Worm (Caenorhabditis elegans) whole organism, L1 larva: ENCODE data around the gene pqn-67.
A peak's percentile ranks its signal among the peaks of the same experiment; 100 is the strongest.

Source experiments
- F16B12.6 ChIP-seq: fragments of 150-350 bp; optimal IDR thresholded peaks from 2 replicates; lab custom pipeline; 2014; ENCODE audit warnings: missing biosample characterization, missing genetic modification characterization
- Y116A8C.19 ChIP-seq: sonication (generic microtip); optimal IDR thresholded peaks from 2 replicates; lab custom pipeline; 2016; ENCODE audit warnings: missing compliant biosample characterization, missing genetic modification characterization, borderline replicate concordance
- aha-1 ChIP-seq: fragments of 150-350 bp; optimal IDR thresholded peaks from 2 replicates; lab custom pipeline; 2014; ENCODE audit warnings: missing biosample characterization, missing genetic modification characterization
- blmp-1 ChIP-seq: fragments of 150-350 bp; optimal IDR thresholded peaks from 2 replicates; lab custom pipeline; 2014; ENCODE audit warnings: missing biosample characterization, missing genetic modification characterization
- ceh-63 ChIP-seq: fragments of 200-800 bp; sonication (Bioruptor generic); optimal IDR thresholded peaks from 2 replicates; lab custom pipeline; 2018; ENCODE audit warnings: mild to moderate bottlenecking, missing genetic modification characterization, missing compliant biosample characterization
- ceh-82 ChIP-seq, 3 experiments: fragments of 150-350 bp in 1 of 3; sonication (generic microtip) in 2 of 3; optimal IDR thresholded peaks; 2 replicates each; lab custom pipeline; 2014 to 2017; ENCODE audit warnings: missing biosample characterization in 3 of 3, missing genetic modification characterization in 3 of 3
- ceh-88 ChIP-seq: fragments of 200-800 bp; sonication (Bioruptor generic); IDR thresholded peaks from 2 replicates; pipeline ENCODE4 v1.3.6; 2022; ENCODE audit warnings: missing genetic modification characterization, missing compliant biosample characterization
- ces-1 ChIP-seq: fragments of 150-350 bp; optimal IDR thresholded peaks from 2 replicates; lab custom pipeline; 2014; ENCODE audit warnings: missing biosample characterization, missing genetic modification reagents, missing genetic modification characterization
- dsc-1 ChIP-seq: sonication (generic microtip); optimal IDR thresholded peaks from 2 replicates; lab custom pipeline; 2016; ENCODE audit warnings: mild to moderate bottlenecking, missing genetic modification characterization, missing compliant biosample characterization
- efl-1 ChIP-seq, 4 experiments: fragments of 150-350 bp; optimal IDR thresholded peaks in 3 of 4; peaks in 1 of 4; 1 replicate in 1 of 4; 2 replicates in 3 of 4; lab custom pipeline; 2014; ENCODE audit warnings: missing biosample characterization in 2 of 4, missing genetic modification characterization in 2 of 4, missing genetic modification reagents in 2 of 4
- egl-13 ChIP-seq: sonication (generic microtip); optimal IDR thresholded peaks from 2 replicates; lab custom pipeline; 2016; ENCODE audit warnings: missing genotype, missing genetic modification reagents, missing genetic modification characterization, missing compliant biosample characterization
- elt-3 ChIP-seq, 6 experiments: fragments of 150-350 bp in 1 of 6; sonication (generic microtip); optimal IDR thresholded peaks; 2 replicates each; lab custom pipeline; 2017 to 2018; ENCODE audit warnings: missing biosample characterization in 6 of 6, missing genetic modification characterization in 6 of 6, inconsistent platforms in 1 of 6
- ets-5 ChIP-seq: fragments of 200-800 bp; sonication (Bioruptor generic); IDR thresholded peaks from 2 replicates; pipeline ENCODE4 v1.3.6; 2022; ENCODE audit warnings: missing genetic modification characterization, missing compliant biosample characterization
- fkh-10 ChIP-seq: sonication (generic microtip); optimal IDR thresholded peaks from 2 replicates; lab custom pipeline; 2017; ENCODE audit warnings: missing biosample characterization, missing genetic modification reagents, missing genetic modification characterization
- fkh-4 ChIP-seq: sonication (generic microtip); optimal IDR thresholded peaks from 2 replicates; lab custom pipeline; 2016; ENCODE audit warnings: missing compliant biosample characterization, missing genetic modification characterization, borderline replicate concordance
- fkh-8 ChIP-seq: sonication (generic microtip); optimal IDR thresholded peaks from 2 replicates; lab custom pipeline; 2016; ENCODE audit warnings: mild to moderate bottlenecking, missing genetic modification characterization, missing compliant biosample characterization
- grh-1 ChIP-seq: fragments of 200-800 bp; sonication (Bioruptor generic); IDR thresholded peaks from 2 replicates; pipeline ENCODE4 v1.3.6; 2022; ENCODE audit warnings: missing genetic modification reagents, missing genetic modification characterization, missing compliant biosample characterization
- hlh-17 ChIP-seq: fragments of 200-800 bp; sonication (Bioruptor generic); optimal IDR thresholded peaks from 2 replicates; lab custom pipeline; 2018; ENCODE audit warnings: missing genetic modification characterization, mild to moderate bottlenecking, missing compliant biosample characterization, moderate library complexity, borderline replicate concordance
- hpl-2 ChIP-seq: fragments of 150-350 bp; optimal IDR thresholded peaks from 2 replicates; lab custom pipeline; 2014; ENCODE audit warnings: missing biosample characterization, missing genetic modification reagents, missing genetic modification characterization
- lin-14 ChIP-seq: fragments of 200-800 bp; sonication (Bioruptor generic); optimal IDR thresholded peaks from 2 replicates; lab custom pipeline; 2018; ENCODE audit warnings: mild to moderate bottlenecking, missing genetic modification characterization, moderate library complexity, missing compliant biosample characterization
- lin-35 ChIP-seq, 2 experiments: fragments of 150-350 bp; optimal IDR thresholded peaks; 2 replicates each; lab custom pipeline; 2014; ENCODE audit warnings: missing biosample characterization in 2 of 2, missing genetic modification characterization in 2 of 2, missing genetic modification reagents in 2 of 2
- mab-9 ChIP-seq: fragments of 200-800 bp; sonication (Bioruptor generic); IDR thresholded peaks from 2 replicates; pipeline ENCODE4 v1.3.6; 2022; ENCODE audit warnings: missing genetic modification reagents, missing genetic modification characterization, missing compliant biosample characterization
- mdl-1 ChIP-seq, 2 experiments: fragments of 150-350 bp; optimal IDR thresholded peaks; 2 replicates each; lab custom pipeline; 2014 to 2017; ENCODE audit warnings: missing biosample characterization in 2 of 2, missing genetic modification characterization in 2 of 2, inconsistent platforms in 1 of 2
- nhr-11 ChIP-seq: fragments of 150-350 bp; optimal IDR thresholded peaks from 2 replicates; lab custom pipeline; 2014; ENCODE audit warnings: missing biosample characterization, missing genetic modification characterization
- nhr-12 ChIP-seq: sonication (generic microtip); optimal IDR thresholded peaks from 2 replicates; lab custom pipeline; 2017; ENCODE audit warnings: missing biosample characterization, missing genetic modification characterization
- nhr-19 ChIP-seq: fragments of 200-800 bp; sonication (Bioruptor generic); conservative IDR thresholded peaks from 2 replicates; pipeline ENCODE4 v1.3.6; 2022; ENCODE audit warnings: missing genetic modification characterization, missing compliant biosample characterization
- nhr-237 ChIP-seq: fragments of 150-350 bp; optimal IDR thresholded peaks from 2 replicates; lab custom pipeline; 2014; ENCODE audit warnings: missing biosample characterization, missing genetic modification characterization
- nhr-71 ChIP-seq: sonication (generic microtip); optimal IDR thresholded peaks from 2 replicates; lab custom pipeline; 2016; ENCODE audit warnings: mild to moderate bottlenecking, missing genetic modification characterization, moderate library complexity, missing compliant biosample characterization
- nhr-77 ChIP-seq: fragments of 150-350 bp; optimal IDR thresholded peaks from 2 replicates; lab custom pipeline; 2014; ENCODE audit warnings: missing biosample characterization, missing genetic modification characterization
- nhr-90 ChIP-seq: sonication (generic microtip); optimal IDR thresholded peaks from 2 replicates; lab custom pipeline; 2016; ENCODE audit warnings: mild to moderate bottlenecking, missing genetic modification characterization, missing compliant biosample characterization; ENCODE audit not compliant: poor library complexity
- pag-3 ChIP-seq: sonication (generic microtip); optimal IDR thresholded peaks from 2 replicates; lab custom pipeline; 2017; ENCODE audit warnings: missing genetic modification characterization, mild to moderate bottlenecking, missing compliant biosample characterization, antibody characterized with exemption, borderline replicate concordance; ENCODE audit not compliant: insufficient read depth
- rnt-1 ChIP-seq: sonication (generic microtip); optimal IDR thresholded peaks from 2 replicates; lab custom pipeline; 2016; ENCODE audit warnings: mild to moderate bottlenecking, missing genetic modification characterization, moderate library complexity, missing compliant biosample characterization
- skn-1 ChIP-seq: fragments of 150-350 bp; optimal IDR thresholded peaks from 2 replicates; lab custom pipeline; 2014; ENCODE audit warnings: missing biosample characterization, missing genetic modification characterization
- snpc-4 ChIP-seq: fragments of 150-350 bp; optimal IDR thresholded peaks from 2 replicates; lab custom pipeline; 2014; ENCODE audit warnings: missing biosample characterization, missing genetic modification characterization
- sup-37 ChIP-seq: fragments of 200-800 bp; sonication (Bioruptor generic); optimal IDR thresholded peaks from 2 replicates; lab custom pipeline; 2018; ENCODE audit warnings: mild to moderate bottlenecking, missing genetic modification characterization, missing compliant biosample characterization
- tbx-2 ChIP-seq: sonication (generic microtip); optimal IDR thresholded peaks from 2 replicates; lab custom pipeline; 2016; ENCODE audit warnings: missing genetic modification characterization, missing compliant biosample characterization
- tlp-1 ChIP-seq: fragments of 150-350 bp; optimal IDR thresholded peaks from 2 replicates; lab custom pipeline; 2014; ENCODE audit warnings: missing biosample characterization, missing genetic modification characterization
- unc-130 ChIP-seq: fragments of 150-350 bp; optimal IDR thresholded peaks from 2 replicates; lab custom pipeline; 2017; ENCODE audit warnings: missing biosample characterization, missing genetic modification characterization, inconsistent platforms
- unc-30 ChIP-seq: sonication (generic microtip); optimal IDR thresholded peaks from 2 replicates; lab custom pipeline; 2017; ENCODE audit warnings: missing biosample characterization, missing genetic modification characterization
- unc-62 ChIP-seq: fragments of 150-350 bp; optimal IDR thresholded peaks from 2 replicates; lab custom pipeline; 2014; ENCODE audit warnings: missing biosample characterization, missing genetic modification reagents, missing genetic modification characterization
- unc-86 ChIP-seq: sonication (generic microtip); optimal IDR thresholded peaks from 2 replicates; lab custom pipeline; 2016; ENCODE audit warnings: missing genetic modification characterization, missing compliant biosample characterization
- unc-98 ChIP-seq: fragments of 200-800 bp; sonication (Bioruptor generic); IDR thresholded peaks from 2 replicates; pipeline ENCODE4 v1.3.6; 2022; ENCODE audit warnings: missing genetic modification characterization, missing compliant biosample characterization
- zip-4 ChIP-seq: fragments of 200-800 bp; sonication (Bioruptor generic); optimal IDR thresholded peaks from 2 replicates; lab custom pipeline; 2018; ENCODE audit warnings: mild to moderate bottlenecking, missing genetic modification characterization, moderate library complexity, missing compliant biosample characterization
- ztf-11 ChIP-seq, 2 experiments: sonication (generic microtip); optimal IDR thresholded peaks; 2 replicates each; lab custom pipeline; 2016 to 2017; ENCODE audit warnings: missing genetic modification characterization in 2 of 2, missing biosample characterization in 1 of 2, missing compliant biosample characterization in 1 of 2

Gene pqn-67

DNA sequence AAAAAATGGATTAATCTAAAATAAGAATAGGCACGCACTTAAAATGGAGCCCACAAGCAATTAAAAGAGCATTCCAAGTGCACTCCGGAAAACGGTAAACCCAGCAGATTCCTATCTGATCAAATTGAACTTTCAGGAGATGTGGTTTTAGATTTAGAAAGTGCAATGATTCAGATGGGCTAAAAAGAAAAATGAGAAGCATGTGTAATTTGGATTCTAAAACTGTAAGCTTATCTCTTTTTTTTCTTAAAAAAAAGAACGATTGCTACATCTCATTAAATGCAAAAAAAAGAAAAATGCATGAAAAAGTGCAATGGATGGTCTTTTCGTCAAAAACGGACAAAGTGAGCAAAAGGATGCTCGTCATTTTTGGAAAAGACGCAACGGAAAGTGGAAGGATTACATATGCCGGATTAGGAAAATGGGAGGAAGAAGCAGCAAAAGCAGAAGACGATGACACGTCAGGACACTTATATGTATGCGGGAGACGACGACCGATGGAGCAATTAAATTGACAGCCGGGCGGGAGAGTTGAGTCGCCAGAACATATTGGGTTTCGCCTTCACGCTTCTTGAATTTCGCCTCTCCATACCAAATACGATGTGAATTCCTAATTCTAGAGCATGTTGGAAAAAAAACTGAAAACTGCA is 25.5 kb upstream of the pqn-67 start (continued):
- TF ChIP-seq unc-98 (GFP tag; lab: Robert Waterston, UW): no peak
- TF ChIP-seq ceh-63 (GFP tag; lab: Kevin White, UChicago): peak; percentile 13
- no peak for TF ChIP-seq efl-1 (optimal IDR thresholded peaks at IDR 0.05; lab: Kevin White, UChicago)
- peak in 1 of 2 experiments; percentile 60 for TF ChIP-seq efl-1 (GFP tag; optimal IDR thresholded peaks at IDR 0.05 in 1 of 2; lab: Kevin White, UChicago)
- peak; percentile 33 for TF ChIP-seq dsc-1
- peak in 1 of 3 experiments; percentile 12 for TF ChIP-seq ceh-82 (tag; optimal IDR thresholded peaks at IDR 0.05; lab: Kevin White, UChicago)
- no peak for TF ChIP-seq fkh-8 (tag; lab: Kevin White, UChicago)
- no peak for TF ChIP-seq grh-1 (GFP tag; lab: Robert Waterston, UW)
- TF ChIP-seq aha-1 (tag; lab: Kevin White, UChicago): no peak
- TF ChIP-seq ceh-88: no peak
- no peak for TF ChIP-seq nhr-71 (tag; lab: Kevin White, UChicago)
- no peak for TF ChIP-seq fkh-4 (tag; lab: Kevin White, UChicago)
- TF ChIP-seq nhr-19 (GFP tag; lab: Robert Waterston, UW): no peak
- no peak for TF ChIP-seq mab-9

DNA sequence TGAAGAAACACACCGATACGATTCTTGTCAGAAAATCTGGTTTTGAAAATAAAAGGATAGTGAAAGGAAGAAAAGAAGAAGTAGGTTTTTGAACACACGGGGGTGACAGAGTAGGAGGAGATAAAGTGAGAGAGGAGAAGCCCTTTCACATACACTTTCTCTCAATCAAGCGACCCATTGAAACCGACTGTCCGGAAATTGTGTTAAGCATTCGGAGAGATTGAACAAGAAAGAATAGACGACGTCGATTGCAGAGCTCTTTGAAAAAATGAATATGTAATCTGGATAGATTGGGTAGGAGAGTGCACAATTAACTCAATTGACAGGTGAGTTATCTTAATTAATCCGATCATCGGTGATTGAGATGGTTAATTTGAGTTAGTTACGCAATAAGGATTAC is 22.9 kb upstream of the pqn-67 start:
- no peak for TF ChIP-seq nhr-12 (tag; lab: Kevin White, UChicago)
- no peak for TF ChIP-seq zip-4 (GFP tag; lab: Kevin White, UChicago)
- 0 out of 2 replicates have a peak, but pooled peaks have one; percentile 19 for TF ChIP-seq mab-9
- TF ChIP-seq sup-37 (GFP tag; lab: Kevin White, UChicago): no peak
- TF ChIP-seq blmp-1 (tag; lab: Kevin White, UChicago): peak; percentile 64
- TF ChIP-seq unc-62 (GFP tag; lab: Kevin White, UChicago): no peak
- TF ChIP-seq nhr-77: no peak
- TF ChIP-seq rnt-1: no peak
- no peak for TF ChIP-seq hpl-2 (GFP tag; lab: Kevin White, UChicago)
- no peak for TF ChIP-seq snpc-4 (tag; lab: Kevin White, UChicago)
- TF ChIP-seq elt-3 (tag; optimal IDR thresholded peaks at IDR 0.05; lab: Kevin White, UChicago): no peak
- no peak for TF ChIP-seq unc-98 (GFP tag; lab: Robert Waterston, UW)
- TF ChIP-seq nhr-237: no peak
- TF ChIP-seq ceh-88: no peak
- no peak for TF ChIP-seq unc-30
- peak; percentile 60 for TF ChIP-seq fkh-10 (GFP tag; lab: Kevin White, UChicago)
- TF ChIP-seq lin-35 (GFP tag; optimal IDR thresholded peaks at IDR 0.05; lab: Kevin White, UChicago): no peak
- peak; percentile 66 for TF ChIP-seq lin-14 (GFP tag; lab: Kevin White, UChicago)
- TF ChIP-seq ets-5 (GFP tag; lab: Robert Waterston, UW): no peak
- TF ChIP-seq hlh-17 (GFP tag; lab: Kevin White, UChicago): no peak
- no peak for TF ChIP-seq tbx-2 (tag; lab: Kevin White, UChicago)
- TF ChIP-seq F16B12.6 (tag; lab: Kevin White, UChicago): no peak

ce11 chrV:12904054-12904453 is 20.2 kb upstream of the pqn-67 start, which contains the start of gene ttr-27:
Gene ttr-27 (minus strand): TSS chrV:12904098.
- TF ChIP-seq efl-1 (optimal IDR thresholded peaks at IDR 0.05; lab: Kevin White, UChicago) (no peak), efl-1 (GFP tag; optimal IDR thresholded peaks at IDR 0.05 in 1 of 2; lab: Kevin White, UChicago) (peak in 1 of 2 experiments; percentile 12), aha-1 (tag; lab: Kevin White, UChicago) (no peak), lin-14 (GFP tag; lab: Kevin White, UChicago) (peak; percentile 34), nhr-77 (peak; percentile 23), tbx-2 (tag; lab: Kevin White, UChicago) (peak; percentile 36), hpl-2 (GFP tag; lab: Kevin White, UChicago) (no peak)

- TF ChIP-seq ces-1: no peak
- no peak for TF ChIP-seq hlh-17 (GFP tag; lab: Kevin White, UChicago)
- TF ChIP-seq egl-13 (tag; lab: Kevin White, UChicago): no peak
- TF ChIP-seq pag-3 (tag; lab: Kevin White, UChicago): no peak
- no peak for TF ChIP-seq unc-130
- no peak for TF ChIP-seq skn-1 (tag; lab: Kevin White, UChicago)
- no peak for TF ChIP-seq dsc-1
- no peak for TF ChIP-seq ztf-11 (tag; optimal IDR thresholded peaks at IDR 0.05; lab: Kevin White, UChicago)
- no peak for TF ChIP-seq mdl-1 (tag; optimal IDR thresholded peaks at IDR 0.05; lab: Kevin White, UChicago)
- no peak for TF ChIP-seq blmp-1 (tag; lab: Kevin White, UChicago)
- no peak for TF ChIP-seq nhr-90 (tag; lab: Kevin White, UChicago)
- no peak for TF ChIP-seq nhr-11
- no peak for TF ChIP-seq unc-86
- no peak for TF ChIP-seq lin-14 (GFP tag; lab: Kevin White, UChicago)
- TF ChIP-seq Y116A8C.19 (tag; lab: Kevin White, UChicago): no peak
- TF ChIP-seq tlp-1 (tag; lab: Kevin White, UChicago): no peak
- TF ChIP-seq unc-98 (GFP tag; lab: Robert Waterston, UW): no peak
These were observed 19.2 kb upstream of the pqn-67 start, which contains the start of gene ttr-28 for ce11 chrV:12905074-12905473. Gene ttr-28 (minus strand): TSS chrV:12905174.
